Fruit fly (Drosophila melanogaster): ENCODE data around the gene CG14811.

dm6 chrX:1830396-1831218 is 8.4 kb upstream of the CG14811 start:
- TF ChIP-seq dl (GFP tag; optimal IDR thresholded peaks at IDR 0.05; ENCODE audit: insufficient read depth in 1 of 2, partially characterized antibody in 2 of 2) (peak in 1 of 2 experiments; percentile 23), N (GFP tag; optimal IDR thresholded peaks at IDR 0.05) (no peak), br (GFP tag; optimal IDR thresholded peaks at IDR 0.05) (peak; percentile 97), usp (GFP tag; optimal IDR thresholded peaks at IDR 0.05) (no peak), HLH106 (tag; optimal IDR thresholded peaks at IDR 0.05) (peak; percentile 97), sv (GFP tag; optimal IDR thresholded peaks at IDR 0.05) (peak; percentile 96), dsf (GFP tag; optimal IDR thresholded peaks at IDR 0.05; ENCODE audit: borderline replicate concordance) (peak; percentile 81), fru (GFP tag; optimal IDR thresholded peaks at IDR 0.05) (peak; percentile 98), Myc (optimal IDR thresholded peaks at IDR 0.05) (no peak), Mio (GFP tag; optimal IDR thresholded peaks at IDR 0.05) (peak; percentile 77), Hr78 (GFP tag; optimal IDR thresholded peaks at IDR 0.05) (no peak), Hnf4 (GFP tag; optimal IDR thresholded peaks at IDR 0.05) (peak; percentile 98)

All from whole organism, wandering third instar larva.